Worm (Caenorhabditis elegans) whole organism, L3 larva: ENCODE measurements around the gene Y53G8AL.3.

Experiments used
- R02D3.7 ChIP-seq: fragments of 150-350 bp; optimal IDR thresholded peaks from 2 replicates; lab custom pipeline; 2014; ENCODE audit warnings: missing biosample characterization, missing genetic modification characterization
- ceh-28 ChIP-seq: fragments of 150-350 bp; optimal IDR thresholded peaks from 2 replicates; lab custom pipeline; 2014; ENCODE audit warnings: missing biosample characterization, missing genetic modification reagents, missing genetic modification characterization
- ceh-82 ChIP-seq: fragments of 150-350 bp; optimal IDR thresholded peaks from 2 replicates; lab custom pipeline; 2014; ENCODE audit warnings: missing biosample characterization, missing genetic modification characterization
- elt-3 ChIP-seq, 3 experiments: fragments of 150-350 bp in 1 of 3; sonication (generic microtip) in 2 of 3; optimal IDR thresholded peaks; 2 replicates in 2 of 3; 4 replicates in 1 of 3; lab custom pipeline; 2014 to 2017; ENCODE audit warnings: missing biosample characterization in 3 of 3, missing genetic modification characterization in 3 of 3
- lin-39 ChIP-seq: fragments of 150-350 bp; optimal IDR thresholded peaks from 2 replicates; lab custom pipeline; 2018; ENCODE audit warnings: missing biosample characterization, missing genetic modification reagents, missing genetic modification characterization
- mdl-1 ChIP-seq: fragments of 150-350 bp; optimal IDR thresholded peaks from 2 replicates; lab custom pipeline; 2014; ENCODE audit warnings: missing biosample characterization, missing genetic modification characterization
- nfya-1 ChIP-seq: sonication (generic microtip); optimal IDR thresholded peaks from 2 replicates; lab custom pipeline; 2017; ENCODE audit warnings: missing genetic modification characterization, mild to moderate bottlenecking, missing compliant biosample characterization, antibody characterized with exemption, moderate library complexity; ENCODE audit not compliant: insufficient read depth
- nhr-12 ChIP-seq: fragments of 150-350 bp; optimal IDR thresholded peaks from 2 replicates; lab custom pipeline; 2014; ENCODE audit warnings: missing biosample characterization, missing genetic modification characterization
- nhr-77 ChIP-seq: fragments of 150-350 bp; optimal IDR thresholded peaks from 2 replicates; lab custom pipeline; 2014; ENCODE audit warnings: missing biosample characterization, missing genetic modification characterization
- skn-1 ChIP-seq: fragments of 150-350 bp; optimal IDR thresholded peaks from 2 replicates; lab custom pipeline; 2014; ENCODE audit warnings: missing biosample characterization, missing genetic modification characterization
- snpc-4 ChIP-seq: fragments of 150-350 bp; optimal IDR thresholded peaks from 2 replicates; lab custom pipeline; 2014; ENCODE audit warnings: missing biosample characterization, missing genetic modification characterization
- zag-1 ChIP-seq: fragments of 150-350 bp; optimal IDR thresholded peaks from 2 replicates; lab custom pipeline; 2014; ENCODE audit warnings: missing biosample characterization, missing genetic modification characterization

- TF ChIP-seq nhr-77 (tag; lab: Kevin White, UChicago) (no peak), snpc-4 (tag; lab: Kevin White, UChicago) (no peak), elt-3 (tag; optimal IDR thresholded peaks at IDR 0.05; lab: Kevin White, UChicago) (no peak), nfya-1 (tag; lab: Kevin White, UChicago) (no peak), lin-39 (tag; lab: Kevin White, UChicago) (no peak), ceh-28 (tag; lab: Kevin White, UChicago) (no peak), mdl-1 (tag; lab: Kevin White, UChicago) (no peak), skn-1 (no peak), zag-1 (no peak), R02D3.7 (tag; lab: Kevin White, UChicago) (no peak), nhr-12 (tag; lab: Kevin White, UChicago) (no peak), ceh-82 (tag; lab: Kevin White, UChicago) (no peak)
These were observed 793 bp upstream of the Y53G8AL.3 start for ce11 chrIII:3253736-3254135.
